Worm (Caenorhabditis elegans): Measurements from ENCODE around the gene ugt-51.

The ugt-51 gene

ce11 chrV:5137919-5138318 is 39.2 kb downstream of the ugt-51 start, which contains the start of gene F14F9.3:
F14F9.3 (plus strand) TSS chrV:5138219.
- TF ChIP-seq dmd-4 (tag; optimal IDR thresholded peaks at IDR 0.05): no peak
- no peak for TF ChIP-seq sma-9 (GFP tag; optimal IDR thresholded peaks at IDR 0.05)
- no peak for TF ChIP-seq sma-9 (tag; optimal IDR thresholded peaks at IDR 0.05)
- no peak for TF ChIP-seq sma-3 (GFP tag; optimal IDR thresholded peaks at IDR 0.05)
- TF ChIP-seq nhr-25 (tag; optimal IDR thresholded peaks at IDR 0.05): no peak
- TF ChIP-seq ceh-82 (tag; optimal IDR thresholded peaks at IDR 0.05): no peak
- no peak for TF ChIP-seq elt-1 (tag; optimal IDR thresholded peaks at IDR 0.05)

ce11 chrV:5132441-5132840 is 44.7 kb downstream of the ugt-51 start, which contains the start of gene F14F9.4:
F14F9.4 (plus strand) TSS chrV:5132741.
- no peak for TF ChIP-seq nhr-25 (tag; optimal IDR thresholded peaks at IDR 0.05)
- no peak for TF ChIP-seq aly-2 (tag; optimal IDR thresholded peaks at IDR 0.05)
- no peak for TF ChIP-seq sem-4 (tag; optimal IDR thresholded peaks at IDR 0.05)
- TF ChIP-seq zag-1 (tag; optimal IDR thresholded peaks at IDR 0.05): no peak
- TF ChIP-seq nhr-23 (tag; optimal IDR thresholded peaks at IDR 0.05): no peak
- no peak for TF ChIP-seq lin-39 (tag; optimal IDR thresholded peaks at IDR 0.05)
- no peak for TF ChIP-seq mdl-1 (tag; optimal IDR thresholded peaks at IDR 0.05)
- TF ChIP-seq nhr-6 (tag; optimal IDR thresholded peaks at IDR 0.05): no peak
- no peak for TF ChIP-seq dmd-4 (tag; optimal IDR thresholded peaks at IDR 0.05)
- TF ChIP-seq C34F6.9 (tag; optimal IDR thresholded peaks at IDR 0.05): no peak
- TF ChIP-seq nhr-12 (tag; optimal IDR thresholded peaks at IDR 0.05): no peak
- no peak for TF ChIP-seq lin-13 (GFP tag; optimal IDR thresholded peaks at IDR 0.05)
- no peak for TF ChIP-seq R02D3.7 (tag; optimal IDR thresholded peaks at IDR 0.05)
- TF ChIP-seq nhr-21 (tag; optimal IDR thresholded peaks at IDR 0.05): no peak
- no peak for TF ChIP-seq nhr-237 (tag; optimal IDR thresholded peaks at IDR 0.05)

- TF ChIP-seq lsy-2 (tag; optimal IDR thresholded peaks at IDR 0.05) (peak in 1 of 2 experiments; percentile 23), ama-1 (optimal IDR thresholded peaks at IDR 0.05) (no peak), snpc-4 (tag; optimal IDR thresholded peaks at IDR 0.05) (peak; percentile 18), skn-1 (tag; optimal IDR thresholded peaks at IDR 0.05) (peak; percentile 52), nhr-129 (tag; optimal IDR thresholded peaks at IDR 0.05) (peak; percentile 100), fos-1 (tag; optimal IDR thresholded peaks at IDR 0.05) (peak; percentile 68), C34F6.9 (tag; optimal IDR thresholded peaks at IDR 0.05) (peak; percentile 61), egl-27 (tag; optimal IDR thresholded peaks at IDR 0.05) (no peak), unc-55 (GFP tag; optimal IDR thresholded peaks at IDR 0.05) (peak; percentile 83), ceh-16 (tag; optimal IDR thresholded peaks at IDR 0.05) (no peak)
Observed at ce11 chrV:5131380-5131779, 45.7 kb downstream of the ugt-51 start.

DNA sequence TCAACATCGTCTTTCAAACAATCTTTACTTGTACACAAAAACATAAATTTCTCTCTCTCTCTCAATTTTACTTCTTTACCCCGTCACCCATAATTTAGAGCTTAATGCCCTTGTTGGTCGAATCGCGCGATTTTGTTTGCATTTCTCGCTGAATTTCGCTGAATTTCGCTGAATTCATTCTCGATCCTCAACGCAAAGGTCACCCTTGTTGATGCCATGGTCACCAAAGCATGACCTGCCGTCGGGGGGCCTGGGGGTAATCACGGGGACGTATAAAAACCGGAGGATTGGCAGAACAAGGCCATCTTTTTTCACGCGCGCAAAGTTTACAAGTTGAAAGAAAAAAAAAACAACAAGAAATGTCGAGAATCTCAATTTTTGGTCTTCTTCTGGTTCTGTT is 47.1 kb downstream of the ugt-51 start, which contains the start of gene F14F9.8:
Gene F14F9.8 (plus strand): TSS at position 301 of the 400 bp plus-strand sequence.
- no peak for TF ChIP-seq nhr-129 (tag; optimal IDR thresholded peaks at IDR 0.05)

- TF ChIP-seq peb-1 (tag; optimal IDR thresholded peaks at IDR 0.05): no peak
- no peak for TF ChIP-seq mdl-1 (tag; optimal IDR thresholded peaks at IDR 0.05)
- TF ChIP-seq ceh-16 (tag; optimal IDR thresholded peaks at IDR 0.05): no peak
- TF ChIP-seq nhr-129 (tag; optimal IDR thresholded peaks at IDR 0.05): no peak
- TF ChIP-seq lsy-2 (tag; optimal IDR thresholded peaks at IDR 0.05): no peak
- no peak for TF ChIP-seq alr-1 (tag; optimal IDR thresholded peaks at IDR 0.05)
Observed at ce11 chrV:5126793-5127192, 50.3 kb downstream of the ugt-51 start, which contains the start of gene F14F9.5. F14F9.5 (plus strand) TSS chrV:5127093.

All from whole organism, L2 larva.